Fruit fly (Drosophila melanogaster): Measurements from ENCODE around the gene Afti.

The Afti gene

DNA sequence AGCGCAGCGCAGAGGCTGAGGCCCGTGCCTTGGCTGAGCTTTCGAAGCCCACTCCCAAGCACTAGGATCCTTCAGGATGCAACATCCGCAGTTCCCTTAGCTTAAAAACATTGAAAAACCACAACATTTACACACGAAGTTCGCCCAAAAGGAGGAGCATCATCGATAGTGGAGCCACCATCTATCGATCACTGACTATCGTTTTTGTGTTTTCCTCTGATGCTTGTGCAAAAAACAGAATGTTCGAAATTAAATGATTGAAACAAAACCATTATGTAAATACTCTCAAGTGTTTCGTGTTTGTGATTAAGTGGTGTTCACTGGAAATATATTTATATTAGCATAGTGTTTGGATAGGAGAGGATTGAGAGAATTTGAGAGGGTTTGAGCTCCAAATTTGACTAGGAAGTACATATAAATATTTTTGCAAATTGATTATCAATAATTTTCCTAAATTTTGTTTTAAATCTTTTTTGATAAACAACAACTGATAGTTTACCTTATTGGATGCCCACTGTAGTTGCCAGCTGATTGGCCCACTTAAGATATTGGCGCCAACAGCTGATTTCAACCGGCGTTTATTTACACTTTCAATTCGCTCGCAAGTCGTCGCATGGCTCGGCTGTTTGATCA, 1.1 kb upstream of the Afti start, which contains the start of gene spn-B (continued):
- TF ChIP-seq CG12659 (GFP tag; optimal IDR thresholded peaks at IDR 0.05) (peak; percentile 67), bigmax (GFP tag; optimal IDR thresholded peaks at IDR 0.05) (no peak), CG7987 (GFP tag; optimal IDR thresholded peaks at IDR 0.05) (no peak), CG4328 (GFP tag; optimal IDR thresholded peaks at IDR 0.05) (peak; percentile 64), sima (GFP tag; optimal IDR thresholded peaks at IDR 0.05) (peak; percentile 18), Hmr (GFP tag; optimal IDR thresholded peaks at IDR 0.05) (peak; percentile 80)

DNA sequence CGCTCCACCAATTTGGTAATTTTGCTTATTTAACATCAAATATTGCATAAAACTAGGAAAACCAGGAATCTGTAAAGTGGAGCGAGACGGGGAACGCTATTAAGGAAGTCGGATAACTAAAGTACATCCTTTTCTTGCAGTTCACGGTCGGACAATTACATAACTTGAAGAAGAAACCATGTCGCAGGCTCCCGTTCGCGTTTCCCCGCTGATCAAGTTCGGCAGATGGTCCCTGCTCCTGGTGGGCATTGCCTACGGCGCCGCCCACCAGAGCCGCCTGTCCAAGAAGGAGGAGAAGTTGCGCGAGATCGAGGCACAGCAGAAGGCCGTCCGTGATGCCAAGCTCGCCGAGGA, 601 bp upstream of the Afti start:
- peak; percentile 49; the same call in 1 of the 2 replicates for TF ChIP-seq tna (GFP tag; IDR thresholded peaks at IDR 0.05; ENCODE audit: partially characterized antibody)
- TF ChIP-seq YL-1 (GFP tag; optimal IDR thresholded peaks at IDR 0.05) = peak; percentile 17
- TF ChIP-seq so (GFP tag; IDR thresholded peaks at IDR 0.05) = 0 out of 3 replicates have a peak, but pooled peaks have one; percentile 1
- TF ChIP-seq Pdp1 (GFP tag; optimal IDR thresholded peaks at IDR 0.05) = peak in 1 of 2 experiments; percentile 94
- TF ChIP-seq CG8478 (optimal IDR thresholded peaks at IDR 0.05) = no peak
- 0 out of 4 replicates have a peak, but pooled peaks have one; percentile 50 for TF ChIP-seq chinmo (GFP tag; IDR thresholded peaks at IDR 0.05; ENCODE audit: partially characterized antibody)
- no peak for TF ChIP-seq Ets65A (GFP tag)
- TF ChIP-seq CG2129 (GFP tag; IDR thresholded peaks at IDR 0.05; ENCODE audit: partially characterized antibody) = 0 out of 2 replicates have a peak, but pooled peaks have one; percentile 4
- 0 out of 3 replicates have a peak, but pooled peaks have one; percentile 0 for TF ChIP-seq croc (GFP tag; conservative IDR thresholded peaks at IDR 0.05)
- TF ChIP-seq Aef1 (GFP tag; IDR thresholded peaks at IDR 0.05) = no peak
- TF ChIP-seq MESR4 (GFP tag; optimal IDR thresholded peaks at IDR 0.05) = peak; percentile 59

DNA sequence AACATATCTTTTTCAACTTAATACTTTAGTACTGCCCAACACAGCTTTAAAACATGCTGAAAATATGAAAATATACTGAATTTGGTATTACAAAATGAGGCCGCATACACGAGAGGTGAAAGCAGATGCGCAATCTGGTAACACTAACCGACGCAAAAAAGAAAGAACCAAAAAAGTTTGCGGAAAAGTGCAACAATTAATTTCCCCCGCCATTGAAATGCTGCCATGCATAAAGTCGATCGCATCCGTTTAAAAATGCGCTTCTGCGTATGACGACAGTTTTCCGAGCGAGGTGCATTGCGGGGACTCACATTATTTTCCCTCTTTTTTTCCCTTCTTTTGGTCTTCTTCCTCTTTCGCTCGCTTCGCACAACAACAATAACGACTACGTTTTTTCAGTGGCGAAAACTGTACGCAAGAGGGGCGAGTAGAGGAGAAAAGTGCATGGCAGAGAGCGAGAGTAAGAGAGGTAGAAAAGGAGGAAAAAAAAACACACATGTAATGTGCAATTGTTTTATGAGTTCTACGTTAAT, 10.5 kb downstream of the Afti start, which contains the start of gene Set8:
Gene Set8 (plus strand): TSS at position 127 of the 533 bp plus-strand sequence.
- TF ChIP-seq CG10321 (GFP tag; IDR thresholded peaks at IDR 0.05) (no peak), Dip2 (GFP tag; IDR thresholded peaks at IDR 0.05) (no peak), YL-1 (GFP tag; optimal IDR thresholded peaks at IDR 0.05) (peak; percentile 87), Trl (optimal IDR thresholded peaks at IDR 0.05) (peak in 1 of 2 experiments; percentile 32), Trl (GFP tag; optimal IDR thresholded peaks at IDR 0.05) (no peak), nerfin-1 (tag; optimal IDR thresholded peaks at IDR 0.05) (peak; percentile 45), gro (GFP tag; optimal IDR thresholded peaks at IDR 0.05) (peak; percentile 35), crp (GFP tag; optimal IDR thresholded peaks at IDR 0.05) (no peak), CG4328 (GFP tag; optimal IDR thresholded peaks at IDR 0.05) (no peak), scrt (GFP tag; optimal IDR thresholded peaks at IDR 0.05) (no peak), CG17829 (tag; optimal IDR thresholded peaks at IDR 0.05) (peak; percentile 5), CG31388 (GFP tag; optimal IDR thresholded peaks at IDR 0.05) (no peak), kay (GFP tag; optimal IDR thresholded peaks at IDR 0.05) (no peak), CG8290 (GFP tag; optimal IDR thresholded peaks at IDR 0.05) (peak; percentile 19), CG8290 (tag; optimal IDR thresholded peaks at IDR 0.05) (no peak), CG14667 (GFP tag; IDR thresholded peaks at IDR 0.05) (no peak), Opbp (GFP tag; IDR thresholded peaks at IDR 0.05; ENCODE audit: partially characterized antibody) (0 out of 3 replicates have a peak, but pooled peaks have one; percentile 44), CG12391 (tag; optimal IDR thresholded peaks at IDR 0.05) (peak; percentile 18), ab (GFP tag; optimal IDR thresholded peaks at IDR 0.05) (no peak), sens (GFP tag) (peak; percentile 74), CG13624 (GFP tag; optimal IDR thresholded peaks at IDR 0.05) (peak; percentile 0), CG7928 (GFP tag; optimal IDR thresholded peaks at IDR 0.05) (no peak), ranshi (GFP tag; IDR thresholded peaks at IDR 0.05) (no peak), Dll (GFP tag; IDR thresholded peaks at IDR 0.05; ENCODE audit: partially characterized antibody) (peak; percentile 38; the same call in 2 of the 4 replicates), Hr3 (GFP tag; optimal IDR thresholded peaks at IDR 0.05) (peak; percentile 4), MESR4 (GFP tag; optimal IDR thresholded peaks at IDR 0.05) (peak; percentile 93), sim (GFP tag; IDR thresholded peaks at IDR 0.05) (no peak), bab2 (GFP tag; optimal IDR thresholded peaks at IDR 0.05) (no peak), CG2120 (GFP tag; optimal IDR thresholded peaks at IDR 0.05) (peak; percentile 25), CG15479 (GFP tag; optimal IDR thresholded peaks at IDR 0.05) (peak; percentile 71), CG16779 (GFP tag; IDR thresholded peaks at IDR 0.05) (no peak), dati (GFP tag; IDR thresholded peaks at IDR 0.05) (no peak), CG4617 (GFP tag; optimal IDR thresholded peaks at IDR 0.05; ENCODE audit: borderline replicate concordance) (peak; percentile 91)

All from whole organism, embryonic.